Fruit fly (Drosophila melanogaster): ENCODE results near the gene CG5418.

Gene CG5418

DNA sequence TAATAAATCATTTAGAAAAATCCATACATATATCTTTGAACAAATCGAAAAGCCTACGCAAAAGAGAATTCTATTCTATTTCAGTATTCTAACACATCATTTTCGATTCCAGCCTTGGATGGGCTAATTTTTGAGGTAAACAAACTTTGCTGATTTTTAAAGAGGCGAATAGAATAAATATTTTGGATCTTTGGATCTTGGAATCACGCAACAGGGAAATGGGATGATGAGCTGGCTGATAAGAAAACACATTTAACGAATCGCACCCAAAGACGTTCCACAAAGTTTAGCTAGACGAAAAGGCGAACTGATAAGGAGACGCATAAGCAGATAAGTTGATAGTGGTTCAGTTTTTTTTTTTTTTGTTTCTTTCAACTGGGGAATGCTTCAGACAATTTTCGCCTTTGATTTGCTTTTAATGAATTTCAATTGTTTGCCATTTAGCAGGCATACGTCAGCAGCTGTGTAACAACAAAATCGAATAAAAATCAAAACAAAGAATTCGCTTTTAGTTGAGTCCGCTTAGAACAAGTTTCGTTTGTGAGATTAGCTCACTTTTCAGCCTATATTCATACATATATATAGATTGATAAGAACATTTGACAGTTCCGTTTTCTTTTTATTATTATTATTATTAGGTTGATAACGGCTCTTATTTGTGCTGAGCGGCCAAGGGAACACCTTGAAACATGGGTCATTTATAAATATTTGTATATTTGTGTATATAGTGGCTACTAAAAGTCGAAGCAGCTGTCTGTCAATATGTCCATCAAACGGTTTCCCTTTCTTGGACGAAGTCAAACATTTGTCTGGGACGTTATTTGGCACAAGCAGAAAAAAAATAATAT is 12.3 kb upstream of the CG5418 start (continued):
- TF ChIP-seq H15 (GFP tag; IDR thresholded peaks at IDR 0.05) (no peak), Xbp1 (GFP tag; optimal IDR thresholded peaks at IDR 0.05) (no peak), toy (GFP tag; IDR thresholded peaks at IDR 0.05) (no peak), CG12155 (GFP tag; optimal IDR thresholded peaks at IDR 0.05) (no peak), bigmax (GFP tag; optimal IDR thresholded peaks at IDR 0.05) (no peak), Myb (GFP tag; optimal IDR thresholded peaks at IDR 0.05) (no peak), klu (GFP tag; IDR thresholded peaks at IDR 0.05) (no peak), B-H2 (GFP tag; optimal IDR thresholded peaks at IDR 0.05) (no peak), sim (GFP tag; IDR thresholded peaks at IDR 0.05) (no peak), dm (GFP tag; optimal IDR thresholded peaks at IDR 0.05) (no peak), CG15011 (GFP tag; optimal IDR thresholded peaks at IDR 0.05) (no peak), emc (GFP tag; optimal IDR thresholded peaks at IDR 0.05) (no peak), CG34224 (GFP tag; IDR thresholded peaks at IDR 0.05; ENCODE audit: partially characterized antibody) (no peak), Neu2 (GFP tag; optimal IDR thresholded peaks at IDR 0.05; ENCODE audit: borderline replicate concordance) (no peak), CG13123 (GFP tag; optimal IDR thresholded peaks at IDR 0.05) (no peak), eyg (GFP tag; optimal IDR thresholded peaks at IDR 0.05) (no peak), CG9437 (GFP tag; optimal IDR thresholded peaks at IDR 0.05) (no peak), ftz-f1 (GFP tag; optimal IDR thresholded peaks at IDR 0.05) (no peak), CG14710 (tag; optimal IDR thresholded peaks at IDR 0.05) (peak; percentile 36), sna (GFP tag; IDR thresholded peaks at IDR 0.05; ENCODE audit: partially characterized antibody) (no peak), tgo (GFP tag; IDR thresholded peaks at IDR 0.05) (no peak), dmrt11E (tag; optimal IDR thresholded peaks at IDR 0.05) (peak; percentile 59), Dll (GFP tag; IDR thresholded peaks at IDR 0.05; ENCODE audit: partially characterized antibody) (no peak), ro (GFP tag; IDR thresholded peaks at IDR 0.05) (no peak), CG11456 (GFP tag; IDR thresholded peaks at IDR 0.05) (no peak), CG12744 (GFP tag; optimal IDR thresholded peaks at IDR 0.05) (no peak), CG4360 (GFP tag; IDR thresholded peaks at IDR 0.05) (no peak), jigr1 (GFP tag; IDR thresholded peaks at IDR 0.05) (no peak), Atf-2 (GFP tag; optimal IDR thresholded peaks at IDR 0.05) (no peak), tio (GFP tag; optimal IDR thresholded peaks at IDR 0.05) (no peak), CG1792 (GFP tag; optimal IDR thresholded peaks at IDR 0.05) (no peak), CG30403 (GFP tag; optimal IDR thresholded peaks at IDR 0.05) (no peak), onecut (GFP tag; IDR thresholded peaks at IDR 0.05) (0 out of 2 replicates have a peak, but pooled peaks have one; percentile 17), CG7357 (GFP tag; IDR thresholded peaks at IDR 0.05) (no peak), salm (tag; optimal IDR thresholded peaks at IDR 0.05) (no peak), vnd (GFP tag; IDR thresholded peaks at IDR 0.05; ENCODE audit: partially characterized antibody) (no peak), HLHmδ (GFP tag; optimal IDR thresholded peaks at IDR 0.05) (no peak), Nf-YC (tag; optimal IDR thresholded peaks at IDR 0.05) (no peak), CG11695 (GFP tag; IDR thresholded peaks at IDR 0.05) (0 out of 3 replicates have a peak, but pooled peaks have one; percentile 45), Pdp1 (GFP tag; optimal IDR thresholded peaks at IDR 0.05) (peak in 1 of 2 experiments; percentile 72), CG3726 (GFP tag; IDR thresholded peaks at IDR 0.05) (no peak), luna (GFP tag; optimal IDR thresholded peaks at IDR 0.05) (no peak), ap (GFP tag; IDR thresholded peaks at IDR 0.05) (no peak), CG33557 (GFP tag; optimal IDR thresholded peaks at IDR 0.05) (peak; percentile 56), zfh1 (GFP tag; IDR thresholded peaks at IDR 0.05) (no peak), Optix (GFP tag; IDR thresholded peaks at IDR 0.05) (no peak), CG12104 (GFP tag; optimal IDR thresholded peaks at IDR 0.05) (no peak), shn (GFP tag; optimal IDR thresholded peaks at IDR 0.05) (no peak), gcm (GFP tag; optimal IDR thresholded peaks at IDR 0.05) (no peak), CG12659 (GFP tag; optimal IDR thresholded peaks at IDR 0.05) (peak; percentile 1)
